Worm (Caenorhabditis elegans): ENCODE data around the gene F53C3.7.

DNA sequence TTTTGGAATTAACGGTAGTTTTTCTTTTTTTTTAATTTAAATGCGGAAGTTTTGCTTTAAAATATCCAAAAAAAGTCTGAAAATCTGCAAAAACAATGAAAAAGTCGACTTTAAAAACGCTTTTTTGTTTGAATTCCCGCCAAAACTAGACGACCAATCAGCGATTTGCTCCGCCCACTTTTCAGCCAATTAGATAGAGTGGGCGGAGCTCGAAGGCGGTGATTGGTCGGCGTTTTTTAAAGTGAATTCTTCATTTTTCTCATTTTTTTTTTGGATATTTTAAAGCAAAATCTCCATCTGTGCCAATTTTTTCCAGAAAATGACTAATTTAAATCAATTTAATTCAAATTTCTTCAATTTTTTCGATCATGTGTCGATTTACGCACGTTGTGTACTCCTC lies 36.4 kb downstream of the F53C3.7 start:
- TF ChIP-seq ama-1 (optimal IDR thresholded peaks at IDR 0.05) (no peak), hnd-1 (tag; optimal IDR thresholded peaks at IDR 0.05) (no peak), hmg-4 (GFP tag; optimal IDR thresholded peaks at IDR 0.05) (no peak), tra-4 (tag; optimal IDR thresholded peaks at IDR 0.05) (no peak), ceh-13 (GFP tag; optimal IDR thresholded peaks at IDR 0.05) (no peak)

Data from whole organism, early embryonic.